Worm (Caenorhabditis elegans) whole organism, mixed stage, embryonic: ENCODE measurements around the gene B0244.5.

Source experiments
- M03D4.4 ChIP-seq: sonication (generic microtip); optimal IDR thresholded peaks from 2 replicates; lab custom pipeline; 2017; ENCODE audit warnings: mild to moderate bottlenecking, missing genetic modification characterization, missing compliant biosample characterization
- bed-3 ChIP-seq: fragments of 200-800 bp; sonication (Bioruptor generic); optimal IDR thresholded peaks from 3 replicates; lab custom pipeline; 2018; ENCODE audit warnings: mild to moderate bottlenecking, missing genetic modification characterization, moderate library complexity, missing compliant biosample characterization
- blmp-1 ChIP-seq: fragments of 150-350 bp; optimal IDR thresholded peaks from 2 replicates; lab custom pipeline; 2014; ENCODE audit warnings: missing biosample characterization, missing genetic modification characterization
- ceh-39 ChIP-seq: fragments of 150-350 bp; optimal IDR thresholded peaks from 2 replicates; lab custom pipeline; 2014; ENCODE audit warnings: missing biosample characterization, missing genetic modification characterization
- ceh-43 ChIP-seq: fragments of 200-800 bp; sonication (Bioruptor generic); optimal IDR thresholded peaks from 2 replicates; lab custom pipeline; 2018; ENCODE audit warnings: mild to moderate bottlenecking, missing genetic modification characterization, moderate library complexity, missing compliant biosample characterization
- ceh-83 ChIP-seq: fragments of 200-800 bp; sonication (Bioruptor generic); optimal IDR thresholded peaks from 2 replicates; lab custom pipeline; 2018; ENCODE audit warnings: mild to moderate bottlenecking, missing genetic modification characterization, missing compliant biosample characterization
- ces-1 ChIP-seq: fragments of 150-350 bp; optimal IDR thresholded peaks from 2 replicates; lab custom pipeline; 2014; ENCODE audit warnings: missing biosample characterization, missing genetic modification reagents, missing genetic modification characterization
- cnd-1 ChIP-seq: fragments of 200-800 bp; sonication (Bioruptor generic); optimal IDR thresholded peaks from 2 replicates; lab custom pipeline; 2018; ENCODE audit warnings: mild to moderate bottlenecking, missing genetic modification characterization, missing compliant biosample characterization
- drap-1 ChIP-seq: fragments of 200-800 bp; sonication (Bioruptor generic); optimal IDR thresholded peaks from 3 replicates; lab custom pipeline; 2018; ENCODE audit warnings: mild to moderate bottlenecking, missing genetic modification characterization, missing compliant biosample characterization
- elt-1 ChIP-seq: sonication (generic microtip); optimal IDR thresholded peaks from 2 replicates; lab custom pipeline; 2017; ENCODE audit warnings: missing genetic modification characterization, mild to moderate bottlenecking, missing compliant biosample characterization, antibody characterized with exemption, moderate library complexity, borderline replicate concordance; ENCODE audit not compliant: insufficient read depth
- elt-3 ChIP-seq: fragments of 150-350 bp; optimal IDR thresholded peaks from 2 replicates; lab custom pipeline; 2014; ENCODE audit warnings: missing biosample characterization, missing genetic modification characterization
- flh-1 ChIP-seq: fragments of 200-800 bp; sonication (Bioruptor generic); optimal IDR thresholded peaks from 2 replicates; lab custom pipeline; 2018; ENCODE audit warnings: mild to moderate bottlenecking, missing genetic modification characterization, moderate library complexity, missing compliant biosample characterization
- ham-2 ChIP-seq: fragments of 200-800 bp; sonication (Bioruptor generic); optimal IDR thresholded peaks from 2 replicates; lab custom pipeline; 2018; ENCODE audit warnings: mild to moderate bottlenecking, missing genetic modification characterization, missing compliant biosample characterization
- hlh-1 ChIP-seq: fragments of 150-350 bp; optimal IDR thresholded peaks from 2 replicates; lab custom pipeline; 2014; ENCODE audit warnings: missing biosample characterization, missing genetic modification reagents, missing genetic modification characterization
- lin-13 ChIP-seq: fragments of 150-350 bp; optimal IDR thresholded peaks from 2 replicates; lab custom pipeline; 2014; ENCODE audit warnings: missing biosample characterization, missing genetic modification characterization
- lin-32 ChIP-seq: fragments of 200-800 bp; sonication (Bioruptor generic); optimal IDR thresholded peaks from 2 replicates; lab custom pipeline; 2018; ENCODE audit warnings: mild to moderate bottlenecking, missing genetic modification characterization, missing compliant biosample characterization
- lsy-2 ChIP-seq: fragments of 150-350 bp; optimal IDR thresholded peaks from 2 replicates; lab custom pipeline; 2014; ENCODE audit warnings: missing biosample characterization, missing genetic modification characterization
- mab-5 ChIP-seq: fragments of 150-350 bp; optimal IDR thresholded peaks from 2 replicates; lab custom pipeline; 2014; ENCODE audit warnings: missing biosample characterization, missing genetic modification characterization
- mep-1 ChIP-seq: fragments of 150-350 bp; optimal IDR thresholded peaks from 2 replicates; lab custom pipeline; 2017; ENCODE audit warnings: missing biosample characterization, missing genetic modification reagents, missing genetic modification characterization, inconsistent platforms
- mls-2 ChIP-seq: sonication (generic microtip); optimal IDR thresholded peaks from 2 replicates; lab custom pipeline; 2016; ENCODE audit warnings: mild to moderate bottlenecking, missing genetic modification characterization, moderate library complexity, missing compliant biosample characterization
- nhr-12 ChIP-seq: fragments of 150-350 bp; optimal IDR thresholded peaks from 2 replicates; lab custom pipeline; 2014; ENCODE audit warnings: missing biosample characterization, missing genetic modification characterization
- nhr-2 ChIP-seq: fragments of 150-350 bp; optimal IDR thresholded peaks from 2 replicates; lab custom pipeline; 2014; ENCODE audit warnings: missing biosample characterization, missing genetic modification characterization
- nhr-237 ChIP-seq: fragments of 150-350 bp; optimal IDR thresholded peaks from 2 replicates; lab custom pipeline; 2014; ENCODE audit warnings: missing biosample characterization, missing genetic modification characterization
- nhr-28 ChIP-seq: fragments of 150-350 bp; optimal IDR thresholded peaks from 2 replicates; lab custom pipeline; 2014; ENCODE audit warnings: missing biosample characterization, missing genetic modification characterization
- nhr-76 ChIP-seq: sonication (generic microtip); optimal IDR thresholded peaks from 2 replicates; lab custom pipeline; 2017; ENCODE audit warnings: missing biosample characterization, missing genetic modification characterization
- pha-4 ChIP-seq: fragments of 150-350 bp; optimal IDR thresholded peaks from 2 replicates; lab custom pipeline; 2018; ENCODE audit warnings: missing biosample characterization, missing genetic modification reagents, missing genetic modification characterization
- sem-2 ChIP-seq: fragments of 200-800 bp; sonication (Bioruptor generic); optimal IDR thresholded peaks from 2 replicates; lab custom pipeline; 2018; ENCODE audit warnings: mild to moderate bottlenecking, missing genetic modification characterization, missing compliant biosample characterization
- snpc-4 ChIP-seq: fragments of 150-350 bp; optimal IDR thresholded peaks from 2 replicates; lab custom pipeline; 2014; ENCODE audit warnings: missing biosample characterization, missing genetic modification characterization
- sptf-1 ChIP-seq: sonication (generic microtip); optimal IDR thresholded peaks from 2 replicates; lab custom pipeline; 2017; ENCODE audit warnings: mild to moderate bottlenecking, missing genetic modification characterization, moderate library complexity, missing compliant biosample characterization
- tbx-8 ChIP-seq: fragments of 200-800 bp; sonication (Bioruptor generic); optimal IDR thresholded peaks from 2 replicates; lab custom pipeline; 2018; ENCODE audit warnings: mild to moderate bottlenecking, missing genetic modification characterization, moderate library complexity, missing compliant biosample characterization
- unc-120 ChIP-seq: sonication (generic microtip); optimal IDR thresholded peaks from 2 replicates; lab custom pipeline; 2017; ENCODE audit warnings: missing genetic modification characterization, missing compliant biosample characterization; ENCODE audit not compliant: poor library complexity, severe bottlenecking
- unc-39 ChIP-seq: fragments of 150-350 bp; optimal IDR thresholded peaks from 2 replicates; lab custom pipeline; 2014; ENCODE audit warnings: missing biosample characterization, missing genetic modification characterization
- unc-62 ChIP-seq: fragments of 150-350 bp; optimal IDR thresholded peaks from 2 replicates; lab custom pipeline; 2014; ENCODE audit warnings: missing biosample characterization, missing genetic modification reagents, missing genetic modification characterization
- zip-8 ChIP-seq: fragments of 150-350 bp; optimal IDR thresholded peaks from 2 replicates; lab custom pipeline; 2014; ENCODE audit warnings: missing biosample characterization, missing genetic modification characterization
- ztf-11 ChIP-seq: fragments of 150-350 bp; optimal IDR thresholded peaks from 2 replicates; lab custom pipeline; 2014; ENCODE audit warnings: missing biosample characterization, missing genetic modification characterization

Gene B0244.5

ce11 chrIII:5705228-5705888, 39.3 kb upstream of the B0244.5 start, which contains the start of gene swp-1:
Gene swp-1 (minus strand): TSS chrIII:5705525.
- TF ChIP-seq ceh-83: no peak
- TF ChIP-seq nhr-12 (tag; lab: Kevin White, UChicago): no peak
- no peak for TF ChIP-seq blmp-1
- TF ChIP-seq cnd-1 (tag; lab: Kevin White, UChicago): no peak
- TF ChIP-seq ces-1 (GFP tag; lab: Kevin White, UChicago): no peak
- TF ChIP-seq mls-2 (tag; lab: Kevin White, UChicago): no peak
- no peak for TF ChIP-seq lin-32
- no peak for TF ChIP-seq ham-2 (GFP tag; lab: Kevin White, UChicago)
- TF ChIP-seq pha-4: no peak

ce11 chrIII:5706077-5706627, 38.5 kb upstream of the B0244.5 start, which contains the start of gene rpl-23:
Gene rpl-23 (minus strand): TSS chrIII:5706127.
- TF ChIP-seq mep-1: peak; percentile 98
- TF ChIP-seq cnd-1 (tag; lab: Kevin White, UChicago): no peak
- TF ChIP-seq bed-3 (GFP tag; lab: Kevin White, UChicago): no peak
- TF ChIP-seq snpc-4 (tag; lab: Kevin White, UChicago): no peak
- no peak for TF ChIP-seq elt-1 (tag; lab: Kevin White, UChicago)
- TF ChIP-seq zip-8 (tag; lab: Kevin White, UChicago): no peak
- TF ChIP-seq tbx-8 (GFP tag; lab: Kevin White, UChicago): no peak
- no peak for TF ChIP-seq M03D4.4
- no peak for TF ChIP-seq flh-1
- peak; percentile 37 for TF ChIP-seq ztf-11 (tag; lab: Kevin White, UChicago)
- no peak for TF ChIP-seq ceh-83
- TF ChIP-seq drap-1 (GFP tag; lab: Kevin White, UChicago): no peak
- TF ChIP-seq unc-120 (tag; lab: Kevin White, UChicago): peak; percentile 92
- TF ChIP-seq nhr-76 (tag; lab: Kevin White, UChicago): no peak
- TF ChIP-seq mab-5: peak; percentile 85
- peak; percentile 90 for TF ChIP-seq ces-1 (GFP tag; lab: Kevin White, UChicago)
- TF ChIP-seq nhr-12 (tag; lab: Kevin White, UChicago): no peak
- peak; percentile 92 for TF ChIP-seq lin-13
- no peak for TF ChIP-seq sem-2 (GFP tag; lab: Kevin White, UChicago)
- no peak for TF ChIP-seq ham-2 (GFP tag; lab: Kevin White, UChicago)
- peak; percentile 89 for TF ChIP-seq lsy-2 (tag; lab: Kevin White, UChicago)
- TF ChIP-seq nhr-2 (tag; lab: Kevin White, UChicago): no peak
- peak; percentile 90 for TF ChIP-seq hlh-1
- no peak for TF ChIP-seq unc-39 (tag; lab: Kevin White, UChicago)
- peak; percentile 33 for TF ChIP-seq mls-2 (tag; lab: Kevin White, UChicago)
- peak; percentile 12 for TF ChIP-seq elt-3 (tag; lab: Kevin White, UChicago)
- peak; percentile 97 for TF ChIP-seq ceh-39 (tag; lab: Kevin White, UChicago)
- no peak for TF ChIP-seq ceh-43 (GFP tag; lab: Kevin White, UChicago)
- peak; percentile 93 for TF ChIP-seq pha-4
- TF ChIP-seq nhr-28 (tag; lab: Kevin White, UChicago): no peak
- TF ChIP-seq lin-32: no peak
- no peak for TF ChIP-seq blmp-1
- peak; percentile 66 for TF ChIP-seq unc-62
- peak; percentile 94 for TF ChIP-seq nhr-237 (tag; lab: Kevin White, UChicago)
- peak; percentile 62 for TF ChIP-seq sptf-1 (tag; lab: Kevin White, UChicago)
- TF ChIP-seq, all 35 proteins: peak for 15

- TF ChIP-seq elt-1 (tag; lab: Kevin White, UChicago): no peak
- no peak for TF ChIP-seq lsy-2 (tag; lab: Kevin White, UChicago)
- TF ChIP-seq flh-1: no peak
- TF ChIP-seq nhr-76 (tag; lab: Kevin White, UChicago): no peak
- TF ChIP-seq zip-8 (tag; lab: Kevin White, UChicago): no peak
- no peak for TF ChIP-seq unc-39 (tag; lab: Kevin White, UChicago)
- TF ChIP-seq sem-2 (GFP tag; lab: Kevin White, UChicago): no peak
- no peak for TF ChIP-seq sptf-1 (tag; lab: Kevin White, UChicago)
- no peak for TF ChIP-seq mep-1
- no peak for TF ChIP-seq bed-3 (GFP tag; lab: Kevin White, UChicago)
- TF ChIP-seq, all 35 proteins: peak for 0
Observed at ce11 chrIII:5707546-5707945, 37.1 kb upstream of the B0244.5 start.
